Worm (Caenorhabditis elegans) whole organism, L3 larva: ENCODE results near the gene bre-5.

Experiments
- ZK546.5 ChIP-seq: sonication (generic microtip); optimal IDR thresholded peaks from 2 replicates; lab custom pipeline; 2017; ENCODE audit warnings: missing biosample characterization, missing genetic modification characterization
- aly-2 ChIP-seq: fragments of 150-350 bp; optimal IDR thresholded peaks from 2 replicates; lab custom pipeline; 2014; ENCODE audit warnings: missing biosample characterization, missing genetic modification characterization
- ama-1 ChIP-seq: fragments of 150-350 bp; optimal IDR thresholded peaks from 2 replicates; lab custom pipeline; 2018
- egl-27 ChIP-seq: sonication (generic microtip); optimal IDR thresholded peaks from 4 replicates; lab custom pipeline; 2017; ENCODE audit warnings: missing biosample characterization, missing genetic modification reagents, missing genetic modification characterization
- elt-3 ChIP-seq, 3 experiments: fragments of 150-350 bp in 1 of 3; sonication (generic microtip) in 2 of 3; optimal IDR thresholded peaks; 2 replicates in 2 of 3; 4 replicates in 1 of 3; lab custom pipeline; 2014 to 2017; ENCODE audit warnings: missing biosample characterization in 3 of 3, missing genetic modification characterization in 3 of 3
- jun-1 ChIP-seq: fragments of 150-350 bp; optimal IDR thresholded peaks from 2 replicates; lab custom pipeline; 2014; ENCODE audit warnings: missing biosample characterization, missing genetic modification reagents, missing genetic modification characterization
- mdl-1 ChIP-seq: fragments of 150-350 bp; optimal IDR thresholded peaks from 2 replicates; lab custom pipeline; 2014; ENCODE audit warnings: missing biosample characterization, missing genetic modification characterization
- nhr-11 ChIP-seq: fragments of 150-350 bp; optimal IDR thresholded peaks from 2 replicates; lab custom pipeline; 2014; ENCODE audit warnings: missing biosample characterization, missing genetic modification characterization
- nhr-25 ChIP-seq: sonication (generic microtip); optimal IDR thresholded peaks from 2 replicates; lab custom pipeline; 2017; ENCODE audit warnings: missing biosample characterization, missing genetic modification characterization
- nhr-28 ChIP-seq: fragments of 150-350 bp; optimal IDR thresholded peaks from 2 replicates; lab custom pipeline; 2014; ENCODE audit warnings: missing biosample characterization, missing genetic modification characterization
- pha-4 ChIP-seq: fragments of 150-350 bp; optimal IDR thresholded peaks from 2 replicates; lab custom pipeline; 2014; ENCODE audit warnings: missing biosample characterization, missing genetic modification reagents, missing genetic modification characterization
- snpc-4 ChIP-seq: fragments of 150-350 bp; optimal IDR thresholded peaks from 2 replicates; lab custom pipeline; 2014; ENCODE audit warnings: missing biosample characterization, missing genetic modification characterization
- unc-62 ChIP-seq: fragments of 150-350 bp; sonication (generic microtip); optimal IDR thresholded peaks from 4 replicates; lab custom pipeline; 2014; ENCODE audit warnings: missing biosample characterization, missing genetic modification reagents, missing genetic modification characterization
- ztf-11 ChIP-seq: fragments of 150-350 bp; optimal IDR thresholded peaks from 2 replicates; lab custom pipeline; 2014; ENCODE audit warnings: missing biosample characterization, missing genetic modification characterization

ce11 chrIV:12013120-12013519 lies 37.9 kb downstream of the bre-5 start, which contains the start of gene spe-17:
- no peak for TF ChIP-seq nhr-11
- no peak for TF ChIP-seq aly-2
- no peak for TF ChIP-seq elt-3 (tag; optimal IDR thresholded peaks at IDR 0.05; lab: Kevin White, UChicago)
- no peak for TF ChIP-seq mdl-1 (tag; lab: Kevin White, UChicago)
- no peak for TF ChIP-seq snpc-4 (tag; lab: Kevin White, UChicago)
- TF ChIP-seq pha-4 (tag; lab: Kevin White, UChicago), result no peak
- no peak for TF ChIP-seq nhr-25
- no peak for TF ChIP-seq nhr-28 (tag; lab: Kevin White, UChicago)
- no peak for TF ChIP-seq unc-62 (GFP tag; lab: Kevin White, UChicago)
- no peak for TF ChIP-seq egl-27 (tag; lab: Kevin White, UChicago)
- TF ChIP-seq ama-1, result no peak
- no peak for TF ChIP-seq ztf-11 (tag; lab: Kevin White, UChicago)
- no peak for TF ChIP-seq ZK546.5
- TF ChIP-seq jun-1 (tag; lab: Kevin White, UChicago), result no peak
